Fruit fly (Drosophila melanogaster) whole organism, wandering third instar larva: ENCODE data around the gene Helz.

Experiments
- Abd-B ChIP-seq: fragments of >200 bp; optimal IDR thresholded peaks from 2 replicates; lab custom pipeline; 2017; ENCODE audit warnings: missing biosample characterization, missing genetic modification characterization
- CG32264 ChIP-seq: fragments of 200-800 bp; sonication (Bioruptor generic); optimal IDR thresholded peaks from 2 replicates; lab custom pipeline; 2016; ENCODE audit warnings: missing biosample characterization, missing genetic modification characterization
- CG9705 ChIP-seq: fragments of 200-800 bp; sonication (Bioruptor generic); optimal IDR thresholded peaks from 2 replicates; lab custom pipeline; 2018; ENCODE audit warnings: missing biosample characterization, mild to moderate bottlenecking, missing genetic modification characterization
- CrebA ChIP-seq: fragments of 200-800 bp; sonication (Bioruptor generic); optimal IDR thresholded peaks from 2 replicates; lab custom pipeline; 2016; ENCODE audit warnings: missing biosample characterization, mild to moderate bottlenecking, missing genetic modification characterization, borderline replicate concordance
- Dfd ChIP-seq: fragments of >200 bp; optimal IDR thresholded peaks from 2 replicates; lab custom pipeline; 2017; ENCODE audit warnings: missing biosample characterization, missing genetic modification characterization
- Dif ChIP-seq: fragments of 200-275, 200-300 bp; sonication (Bioruptor generic); optimal IDR thresholded peaks from 2 replicates; lab custom pipeline; 2018; ENCODE audit warnings: missing biosample characterization, missing genetic modification characterization; ENCODE audit not compliant: partially characterized antibody
- GATAd ChIP-seq: sonication (Bioruptor generic); optimal IDR thresholded peaks from 2 replicates; lab custom pipeline; 2016; ENCODE audit warnings: missing biosample characterization, missing genetic modification characterization
- HLH106 ChIP-seq: fragments of 200-800 bp; optimal IDR thresholded peaks from 3 replicates; lab custom pipeline; 2019; ENCODE audit warnings: missing biosample characterization, mild to moderate bottlenecking, missing genetic modification characterization, moderate library complexity
- Hnf4 ChIP-seq: fragments of 200-800 bp; sonication (Bioruptor generic); optimal IDR thresholded peaks from 2 replicates; lab custom pipeline; 2016; ENCODE audit warnings: missing biosample characterization, mild to moderate bottlenecking, missing genetic modification characterization
- Hr78 ChIP-seq: fragments of >200 bp; optimal IDR thresholded peaks from 2 replicates; lab custom pipeline; 2017; ENCODE audit warnings: missing biosample characterization, missing genetic modification characterization
- Hr83 ChIP-seq: fragments of 200-300 bp; sonication (Bioruptor generic); optimal IDR thresholded peaks from 2 replicates; lab custom pipeline; 2016; ENCODE audit warnings: missing biosample characterization, mild to moderate bottlenecking, missing genetic modification characterization, moderate library complexity; ENCODE audit not compliant: poor library complexity, severe bottlenecking
- Jra ChIP-seq: sonication (Bioruptor generic); optimal IDR thresholded peaks from 2 replicates; lab custom pipeline; 2016; ENCODE audit warnings: missing biosample characterization, missing genetic modification characterization
- Mio ChIP-seq: sonication (Bioruptor generic); optimal IDR thresholded peaks from 2 replicates; lab custom pipeline; 2016; ENCODE audit warnings: missing biosample characterization, missing genetic modification characterization
- Myc ChIP-seq: fragments of >200 bp; optimal IDR thresholded peaks from 2 replicates; lab custom pipeline; 2017
- N ChIP-seq: fragments of >200 bp; optimal IDR thresholded peaks from 2 replicates; lab custom pipeline; 2018; ENCODE audit warnings: missing biosample characterization, missing external identifiers, missing genetic modification characterization
- OdsH ChIP-seq: fragments of 200-800 bp; sonication (Bioruptor generic); optimal IDR thresholded peaks from 2 replicates; lab custom pipeline; 2016; ENCODE audit warnings: missing biosample characterization, mild to moderate bottlenecking, missing genetic modification characterization
- Rel ChIP-seq, 2 experiments: fragments of 200-800 bp; sonication (Bioruptor generic) in 1 of 2; optimal IDR thresholded peaks; 2 replicates in 1 of 2; 3 replicates in 1 of 2; lab custom pipeline; 2016 to 2019; ENCODE audit warnings: mild to moderate bottlenecking in 2 of 2, missing biosample characterization in 2 of 2, missing genetic modification characterization in 2 of 2, moderate library complexity in 1 of 2
- Sp1 ChIP-seq: fragments of 200-800 bp; sonication (Bioruptor generic); optimal IDR thresholded peaks from 3 replicates; lab custom pipeline; 2019; ENCODE audit warnings: missing biosample characterization, mild to moderate bottlenecking, missing genetic modification characterization, moderate library complexity
- Vsx2 ChIP-seq: fragments of 200-300, 225-300 bp; sonication (Bioruptor generic); optimal IDR thresholded peaks from 2 replicates; lab custom pipeline; 2018; ENCODE audit warnings: missing biosample characterization, missing genetic modification characterization; ENCODE audit not compliant: partially characterized antibody
- br ChIP-seq: fragments of 200-800 bp; sonication (Bioruptor generic); optimal IDR thresholded peaks from 2 replicates; lab custom pipeline; 2016; ENCODE audit warnings: missing biosample characterization, missing genetic modification characterization
- brk ChIP-seq: fragments of 200-800 bp; sonication (Bioruptor generic); optimal IDR thresholded peaks from 2 replicates; lab custom pipeline; 2016; ENCODE audit warnings: missing biosample characterization, mild to moderate bottlenecking, missing genetic modification characterization
- dl ChIP-seq, 2 experiments: fragments of 175-275, 200-275 bp in 1 of 2; fragments of 200-275 bp in 1 of 2; sonication (Bioruptor generic); optimal IDR thresholded peaks; lab custom pipeline; 2018; ENCODE audit warnings: mild to moderate bottlenecking in 2 of 2, missing biosample characterization in 2 of 2, missing genetic modification characterization in 2 of 2, moderate library complexity in 2 of 2; ENCODE audit not compliant: partially characterized antibody in 2 of 2, insufficient read depth in 1 of 2
- dmrt93B ChIP-seq: fragments of 200-800 bp; sonication (Bioruptor generic); optimal IDR thresholded peaks from 2 replicates; lab custom pipeline; 2018; ENCODE audit warnings: missing biosample characterization, mild to moderate bottlenecking, missing genetic modification characterization
- dsf ChIP-seq: sonication (Bioruptor generic); optimal IDR thresholded peaks from 2 replicates; lab custom pipeline; 2016; ENCODE audit warnings: missing biosample characterization, missing genetic modification characterization, borderline replicate concordance
- ey ChIP-seq: fragments of 200-800 bp; sonication (Bioruptor generic); optimal IDR thresholded peaks from 2 replicates; lab custom pipeline; 2016; ENCODE audit warnings: missing biosample characterization, missing genetic modification characterization
- foxo ChIP-seq, 2 experiments: fragments of 200-800 bp; sonication (Bioruptor generic); optimal IDR thresholded peaks; 2 replicates in 1 of 2; 3 replicates in 1 of 2; lab custom pipeline; 2016 to 2017; ENCODE audit warnings: missing biosample characterization in 2 of 2, missing genetic modification characterization in 2 of 2
- fru ChIP-seq: fragments of 200-800 bp; sonication (Bioruptor generic); optimal IDR thresholded peaks from 3 replicates; lab custom pipeline; 2016; ENCODE audit warnings: missing biosample characterization, mild to moderate bottlenecking, missing genetic modification characterization
- h ChIP-seq: fragments of 200-800 bp; sonication (Bioruptor generic); optimal IDR thresholded peaks from 3 replicates; lab custom pipeline; 2016; ENCODE audit warnings: missing biosample characterization, mild to moderate bottlenecking, missing genetic modification characterization
- jim ChIP-seq: fragments of 175-275, 200-325 bp; sonication (Bioruptor generic); optimal IDR thresholded peaks from 2 replicates; lab custom pipeline; 2016; ENCODE audit warnings: missing biosample characterization, mild to moderate bottlenecking, missing genetic modification characterization
- lola ChIP-seq: fragments of >200 bp; optimal IDR thresholded peaks from 2 replicates; lab custom pipeline; 2017; ENCODE audit warnings: missing biosample characterization, missing genetic modification characterization
- pan ChIP-seq: fragments of >200 bp; optimal IDR thresholded peaks from 2 replicates; lab custom pipeline; 2017
- psq ChIP-seq: fragments of 200-800 bp; sonication (Bioruptor generic); optimal IDR thresholded peaks from 3 replicates; lab custom pipeline; 2017; ENCODE audit warnings: missing biosample characterization, mild to moderate bottlenecking, missing genetic modification characterization, moderate library complexity
- rgr ChIP-seq: fragments of 200-800 bp; sonication (Bioruptor generic); optimal IDR thresholded peaks from 3 replicates; lab custom pipeline; 2016; ENCODE audit warnings: missing biosample characterization, mild to moderate bottlenecking, missing genetic modification characterization
- sage ChIP-seq: fragments of 200-800 bp; sonication (Bioruptor generic); optimal IDR thresholded peaks from 2 replicates; lab custom pipeline; 2016; ENCODE audit warnings: missing biosample characterization, mild to moderate bottlenecking, missing genetic modification characterization
- sv ChIP-seq: fragments of 200-800 bp; sonication (Bioruptor generic); optimal IDR thresholded peaks from 3 replicates; lab custom pipeline; 2016; ENCODE audit warnings: missing biosample characterization, missing genetic modification characterization
- tai ChIP-seq: sonication (Bioruptor generic); optimal IDR thresholded peaks from 2 replicates; lab custom pipeline; 2016; ENCODE audit warnings: missing biosample characterization, missing genetic modification characterization
- usp ChIP-seq: fragments of >200 bp; optimal IDR thresholded peaks from 2 replicates; lab custom pipeline; 2017; ENCODE audit warnings: missing biosample characterization, missing genetic modification characterization
- woc ChIP-seq: sonication (Bioruptor generic); optimal IDR thresholded peaks from 2 replicates; lab custom pipeline; 2016; ENCODE audit warnings: missing biosample characterization, mild to moderate bottlenecking, missing genetic modification characterization

Gene Helz

DNA sequence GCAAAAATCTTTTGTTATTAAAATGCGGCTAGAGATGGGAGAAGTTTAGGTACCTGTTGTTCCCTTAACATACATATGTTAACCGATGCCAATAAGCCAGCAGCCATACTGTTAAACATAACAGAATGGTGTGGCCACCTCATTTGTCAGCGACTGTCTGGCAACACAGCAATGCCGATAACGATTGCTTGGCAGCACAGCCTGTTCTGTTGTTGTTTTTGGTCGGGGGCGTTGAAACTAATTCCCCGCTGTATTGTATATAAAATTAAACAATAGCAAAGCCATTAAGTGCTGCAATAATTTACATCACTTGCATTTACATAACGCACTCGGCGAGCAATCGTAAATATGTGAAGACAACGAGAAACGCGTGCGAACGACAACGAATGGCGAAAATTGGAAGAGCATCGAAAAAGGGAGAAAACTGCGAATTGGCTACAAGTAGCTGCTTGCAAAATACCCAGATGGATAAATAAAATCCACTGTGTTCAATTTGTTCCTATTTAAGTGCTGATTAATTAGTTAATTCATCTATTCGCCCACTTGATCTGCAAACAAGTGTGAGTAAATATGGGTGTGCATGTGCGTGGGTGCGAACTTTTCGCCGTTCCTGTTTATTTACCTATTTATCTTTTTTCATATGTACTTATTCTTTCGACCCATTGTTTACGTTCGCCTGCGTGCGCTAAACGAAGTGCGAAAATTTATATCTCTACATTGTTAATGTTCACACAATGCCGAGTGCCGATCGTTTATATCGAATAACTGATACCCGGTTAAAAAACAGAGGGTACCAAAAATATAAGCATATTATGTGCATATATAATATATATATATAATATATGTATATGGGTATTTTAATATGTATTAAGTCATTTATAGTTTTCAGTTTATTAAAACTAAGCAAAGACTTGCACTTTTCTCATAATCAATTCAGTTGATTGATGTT lies 27.6 kb upstream of the Helz start, which contains the start of the genes Tsen34 and Mgat4a:
TSS of gene Tsen34 (minus strand) at position 8 of the 949 bp plus-strand sequence.
TSS of gene Mgat4a (plus strand) at position 192 of the 949 bp plus-strand sequence.
- peak; percentile 63 for TF ChIP-seq Jra (GFP tag; lab: Kevin White, UChicago)
- TF ChIP-seq tai (GFP tag; lab: Kevin White, UChicago) = no peak
- TF ChIP-seq Dif (GFP tag; lab: Kevin White, UChicago) = no peak
- peak; percentile 70 for TF ChIP-seq OdsH (GFP tag; lab: Kevin White, UChicago)
- no peak for TF ChIP-seq sage
- TF ChIP-seq woc (GFP tag; lab: Kevin White, UChicago) = peak; percentile 9
- TF ChIP-seq Hr83 (GFP tag; lab: Kevin White, UChicago) = peak; percentile 66
- TF ChIP-seq usp (GFP tag; lab: Kevin White, UChicago) = no peak
- no peak for TF ChIP-seq Dfd (GFP tag; lab: Kevin White, UChicago)
- peak; percentile 27 for TF ChIP-seq CG9705
- no peak for TF ChIP-seq CrebA (GFP tag; lab: Kevin White, UChicago)
- no peak for TF ChIP-seq Hnf4 (GFP tag; lab: Kevin White, UChicago)
- TF ChIP-seq h (GFP tag; lab: Kevin White, UChicago) = peak; percentile 79
- no peak for TF ChIP-seq dl (GFP tag; optimal IDR thresholded peaks at IDR 0.05; lab: Kevin White, UChicago; ENCODE audit: insufficient read depth in 1 of 2, partially characterized antibody in 2 of 2)
- no peak for TF ChIP-seq Sp1 (GFP tag; lab: Kevin White, UChicago)
- peak; percentile 32 for TF ChIP-seq GATAd (GFP tag; lab: Kevin White, UChicago)
- peak; percentile 51 for TF ChIP-seq rgr (GFP tag; lab: Kevin White, UChicago)
- TF ChIP-seq pan = no peak
- no peak for TF ChIP-seq Rel (GFP tag; optimal IDR thresholded peaks at IDR 0.05; lab: Kevin White, UChicago)
- peak; percentile 91 for TF ChIP-seq Rel (tag; optimal IDR thresholded peaks at IDR 0.05; lab: Kevin White, UChicago)
- TF ChIP-seq ey = peak; percentile 31
- peak; percentile 50 for TF ChIP-seq psq (GFP tag; lab: Kevin White, UChicago)
- TF ChIP-seq N (GFP tag; lab: Kevin White, UChicago) = no peak
- TF ChIP-seq CG32264 (GFP tag; lab: Kevin White, UChicago) = no peak
- no peak for TF ChIP-seq dsf (GFP tag; lab: Kevin White, UChicago)
- peak in 1 of 2 experiments; percentile 50 for TF ChIP-seq foxo (GFP tag; optimal IDR thresholded peaks at IDR 0.05; lab: Kevin White, UChicago)
- no peak for TF ChIP-seq Hr78 (GFP tag; lab: Kevin White, UChicago)
- TF ChIP-seq dmrt93B (GFP tag; lab: Kevin White, UChicago) = no peak
- no peak for TF ChIP-seq fru
- peak; percentile 43 for TF ChIP-seq sv
- no peak for TF ChIP-seq Abd-B (GFP tag; lab: Kevin White, UChicago)
- TF ChIP-seq Mio (GFP tag; lab: Kevin White, UChicago) = no peak
- TF ChIP-seq HLH106 (tag; lab: Kevin White, UChicago) = no peak
- TF ChIP-seq Vsx2 (GFP tag; lab: Kevin White, UChicago) = no peak
- TF ChIP-seq lola (GFP tag; lab: Kevin White, UChicago) = no peak
- no peak for TF ChIP-seq Myc
- no peak for TF ChIP-seq brk (GFP tag; lab: Kevin White, UChicago)
- TF ChIP-seq br (GFP tag; lab: Kevin White, UChicago) = peak; percentile 59
- peak; percentile 32 for TF ChIP-seq jim (GFP tag; lab: Kevin White, UChicago)

DNA sequence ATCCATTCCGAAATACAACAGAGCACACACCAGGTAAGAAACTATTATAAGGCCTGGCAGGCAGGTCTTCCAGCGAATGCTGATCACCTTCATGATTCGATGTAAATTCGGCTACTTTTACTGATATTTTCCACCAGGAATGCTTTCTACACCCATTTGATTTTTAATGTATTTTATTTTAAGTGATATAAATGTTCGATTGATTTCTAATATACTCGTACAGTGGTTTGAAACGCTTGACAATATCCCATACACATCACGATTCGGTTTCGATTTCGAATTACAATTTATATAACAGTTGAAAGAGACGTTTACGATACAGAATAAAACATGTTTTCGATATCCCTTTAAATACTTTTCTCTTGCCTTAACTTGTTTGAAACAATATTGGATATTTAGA lies 20.6 kb upstream of the Helz start, which contains the start of gene Mgat4b:
TSS of gene Mgat4b (minus strand) at position 101 of the 400 bp plus-strand sequence.
- no peak for TF ChIP-seq sage
- no peak for TF ChIP-seq brk (GFP tag; lab: Kevin White, UChicago)
- no peak for TF ChIP-seq usp (GFP tag; lab: Kevin White, UChicago)
